Fruit fly (Drosophila melanogaster) whole organism, embryonic: ENCODE measurements around the gene pim.

Experiments
- Bgb ChIP-seq: fragments of 200-800 bp; sonication (Bioruptor generic); IDR thresholded peaks from 2 replicates; pipeline ENCODE4 v1.3.6; 2022; ENCODE audit warnings: missing biosample characterization, missing genetic modification characterization; ENCODE audit not compliant: partially characterized antibody
- CG13424 ChIP-seq: fragments of 200-800 bp; sonication (Bioruptor generic); optimal IDR thresholded peaks from 2 replicates; lab custom pipeline; 2019; ENCODE audit warnings: missing biosample characterization, mild to moderate bottlenecking, missing genetic modification characterization, moderate library complexity
- CG14667 ChIP-seq: fragments of 200-800 bp; sonication (Bioruptor generic); IDR thresholded peaks from 2 replicates; pipeline ENCODE4 v1.3.6; 2022; ENCODE audit warnings: missing biosample characterization, missing genetic modification characterization
- CG14860 ChIP-seq: fragments of 200-800 bp; sonication (Bioruptor generic); IDR thresholded peaks from 3 replicates; pipeline ENCODE4 v1.3.6; 2022; ENCODE audit warnings: missing biosample characterization, missing genetic modification characterization; ENCODE audit not compliant: partially characterized antibody
- CG1529 ChIP-seq: fragments of 200-800 bp; sonication (Bioruptor generic); optimal IDR thresholded peaks from 3 replicates; lab custom pipeline; 2018; ENCODE audit warnings: missing biosample characterization, missing genetic modification characterization
- CG16815 ChIP-seq: fragments of 200-800 bp; sonication (Bioruptor generic); optimal IDR thresholded peaks from 3 replicates; lab custom pipeline; 2017; ENCODE audit warnings: missing biosample characterization, mild to moderate bottlenecking, missing genetic modification characterization
- CG17361 ChIP-seq: fragments of 200-800 bp; sonication (Bioruptor generic); IDR thresholded peaks from 3 replicates; pipeline ENCODE4 v1.3.6; 2022; ENCODE audit warnings: missing biosample characterization, missing genetic modification characterization
- CG18599 ChIP-seq: fragments of 200-800 bp; sonication (Bioruptor generic); optimal IDR thresholded peaks from 3 replicates; lab custom pipeline; 2017; ENCODE audit warnings: missing biosample characterization, missing genetic modification characterization, mild to moderate bottlenecking, moderate library complexity, missing genetic modification reagents
- CG18619 ChIP-seq: fragments of 200-800 bp; sonication (Bioruptor generic); optimal IDR thresholded peaks from 3 replicates; lab custom pipeline; 2017; ENCODE audit warnings: missing biosample characterization, mild to moderate bottlenecking, missing genetic modification characterization
- CG2678 ChIP-seq: fragments of 200-800 bp; sonication (Bioruptor generic); optimal IDR thresholded peaks from 3 replicates; lab custom pipeline; 2019; ENCODE audit warnings: missing biosample characterization, mild to moderate bottlenecking, missing genetic modification characterization, moderate library complexity
- CG31365 ChIP-seq: fragments of 200-800 bp; sonication (Bioruptor generic); optimal IDR thresholded peaks from 2 replicates; lab custom pipeline; 2018; ENCODE audit warnings: missing biosample characterization, mild to moderate bottlenecking, missing genetic modification characterization
- CG34422 ChIP-seq: fragments of 200-800 bp; sonication (Bioruptor generic); IDR thresholded peaks from 3 replicates; pipeline ENCODE4 v1.3.6; 2022; ENCODE audit warnings: missing biosample characterization, missing genetic modification characterization
- CG3838 ChIP-seq: fragments of 200-800 bp; sonication (Bioruptor generic); optimal IDR thresholded peaks from 3 replicates; lab custom pipeline; 2016; ENCODE audit warnings: missing biosample characterization, missing genetic modification characterization
- CG3847 ChIP-seq: fragments of 200-800 bp; sonication (Bioruptor generic); IDR thresholded peaks from 2 replicates; pipeline ENCODE4 v1.3.6; 2022; ENCODE audit warnings: missing biosample characterization, missing genetic modification characterization
- CG42726 ChIP-seq: fragments of 200-800 bp; sonication (Bioruptor generic); IDR thresholded peaks from 2 replicates; pipeline ENCODE4 v1.3.6; 2022; ENCODE audit warnings: missing biosample characterization, missing genetic modification characterization; ENCODE audit not compliant: partially characterized antibody
- CG4820 ChIP-seq: fragments of 200-800 bp; sonication (Bioruptor generic); optimal IDR thresholded peaks from 3 replicates; lab custom pipeline; 2016; ENCODE audit warnings: missing biosample characterization, missing genetic modification characterization
- CG5953 ChIP-seq: fragments of 200-800 bp; sonication (Bioruptor generic); IDR thresholded peaks from 2 replicates; pipeline ENCODE4 v1.3.6; 2022; ENCODE audit warnings: missing biosample characterization, missing genetic modification characterization
- CG7745 ChIP-seq: fragments of 200-800 bp; sonication (Bioruptor generic); optimal IDR thresholded peaks from 2 replicates; lab custom pipeline; 2018; ENCODE audit warnings: missing biosample characterization, mild to moderate bottlenecking, missing genetic modification characterization, moderate library complexity
- CG7839 ChIP-seq: fragments of 200-800 bp; sonication (Bioruptor generic); optimal IDR thresholded peaks from 3 replicates; lab custom pipeline; 2018; ENCODE audit warnings: missing biosample characterization, mild to moderate bottlenecking, missing genetic modification characterization, moderate library complexity
- CG8281 ChIP-seq: fragments of 200-800 bp; sonication (Bioruptor generic); optimal IDR thresholded peaks from 2 replicates; lab custom pipeline; 2018; ENCODE audit warnings: missing biosample characterization, mild to moderate bottlenecking, missing genetic modification characterization, moderate library complexity
- CG8765 ChIP-seq: fragments of 200-800 bp; sonication (Bioruptor generic); IDR thresholded peaks from 2 replicates; pipeline ENCODE4 v1.3.6; 2022; ENCODE audit warnings: missing biosample characterization, missing genetic modification characterization
- CG9876 ChIP-seq: fragments of 200-800 bp; sonication (Bioruptor generic); optimal IDR thresholded peaks from 2 replicates; lab custom pipeline; 2016; ENCODE audit warnings: missing biosample characterization, missing genetic modification characterization
- CrebB ChIP-seq: fragments of 200-800 bp; sonication (Bioruptor generic); optimal IDR thresholded peaks from 3 replicates; lab custom pipeline; 2018; ENCODE audit warnings: missing biosample characterization, mild to moderate bottlenecking, missing genetic modification characterization
- Gug ChIP-seq: fragments of 200-800 bp; sonication (Bioruptor generic); IDR thresholded peaks from 4 replicates; pipeline ENCODE4 v1.3.6; 2022; ENCODE audit warnings: missing biosample characterization, missing genetic modification characterization
- HHEX ChIP-seq: fragments of 200-800 bp; sonication (Bioruptor generic); optimal IDR thresholded peaks from 3 replicates; lab custom pipeline; 2017; ENCODE audit warnings: missing biosample characterization, mild to moderate bottlenecking, missing genetic modification characterization, missing genetic modification reagents
- HLH54F ChIP-seq: fragments of 200-800 bp; sonication (Bioruptor generic); optimal IDR thresholded peaks from 3 replicates; lab custom pipeline; 2016; ENCODE audit warnings: missing biosample characterization, missing genetic modification characterization
- Hey ChIP-seq: fragments of 200-800 bp; sonication (Bioruptor generic); optimal IDR thresholded peaks from 3 replicates; lab custom pipeline; 2018; ENCODE audit warnings: missing biosample characterization, mild to moderate bottlenecking, missing genetic modification characterization
- NC2β ChIP-seq: fragments of 200-800 bp; sonication (Bioruptor generic); optimal IDR thresholded peaks from 2 replicates; lab custom pipeline; 2016; ENCODE audit warnings: missing biosample characterization, missing genetic modification characterization
- NFAT ChIP-seq: fragments of 200-800 bp; sonication (Bioruptor generic); IDR thresholded peaks from 2 replicates; pipeline ENCODE4 v1.3.6; 2022; ENCODE audit warnings: missing biosample characterization, missing genetic modification characterization
- Opbp ChIP-seq: fragments of 200-800 bp; sonication (Bioruptor generic); IDR thresholded peaks from 3 replicates; pipeline ENCODE4 v1.3.6; 2022; ENCODE audit warnings: missing biosample characterization, missing genetic modification characterization; ENCODE audit not compliant: partially characterized antibody
- Rx ChIP-seq: fragments of 200-800 bp; sonication (Bioruptor generic); IDR thresholded peaks from 2 replicates; pipeline ENCODE4 v1.3.6; 2022; ENCODE audit warnings: missing biosample characterization, missing genetic modification characterization
- Side ChIP-seq: fragments of 200-800 bp; sonication (Bioruptor generic); optimal IDR thresholded peaks from 2 replicates; lab custom pipeline; 2016; ENCODE audit warnings: missing biosample characterization, missing genetic modification characterization
- Sry-δ ChIP-seq: fragments of 200-800 bp; sonication (Bioruptor generic); optimal IDR thresholded peaks from 2 replicates; lab custom pipeline; 2016; ENCODE audit warnings: missing biosample characterization, missing genetic modification characterization
- Vsx1 ChIP-seq: fragments of 200-800 bp; sonication (Bioruptor generic); optimal IDR thresholded peaks from 2 replicates; lab custom pipeline; 2017; ENCODE audit warnings: missing biosample characterization, mild to moderate bottlenecking, missing genetic modification characterization, missing genetic modification reagents
- crp ChIP-seq, 2 experiments: fragments of 200-800 bp; sonication (Bioruptor generic); optimal IDR thresholded peaks; 2 replicates in 1 of 2; 3 replicates in 1 of 2; lab custom pipeline; 2017; ENCODE audit warnings: missing biosample characterization in 2 of 2, missing genetic modification characterization in 2 of 2, mild to moderate bottlenecking in 1 of 2, moderate library complexity in 1 of 2
- ems ChIP-seq: fragments of 200-800 bp; sonication (Bioruptor generic); optimal IDR thresholded peaks from 3 replicates; lab custom pipeline; 2016; ENCODE audit warnings: missing biosample characterization, missing genetic modification characterization
- fru ChIP-seq: fragments of >200 bp; optimal IDR thresholded peaks from 2 replicates; lab custom pipeline; 2017
- gem ChIP-seq: fragments of 200-800 bp; sonication (Bioruptor generic); optimal IDR thresholded peaks from 2 replicates; lab custom pipeline; 2019; ENCODE audit warnings: missing biosample characterization, mild to moderate bottlenecking, missing genetic modification characterization, moderate library complexity
- ind ChIP-seq: fragments of 200-800 bp; sonication (Bioruptor generic); optimal IDR thresholded peaks from 3 replicates; lab custom pipeline; 2016; ENCODE audit warnings: missing biosample characterization, missing genetic modification characterization
- knrl ChIP-seq: fragments of 200-800 bp; sonication (Bioruptor generic); IDR thresholded peaks from 3 replicates; pipeline ENCODE4 v1.3.6; 2022; ENCODE audit warnings: missing biosample characterization, missing genetic modification characterization; ENCODE audit not compliant: partially characterized antibody
- lilli ChIP-seq: fragments of 200-800 bp; sonication (Bioruptor generic); optimal IDR thresholded peaks from 3 replicates; lab custom pipeline; 2016; ENCODE audit warnings: missing biosample characterization, missing genetic modification characterization
- lmd ChIP-seq: fragments of 200-800 bp; sonication (Bioruptor generic); IDR thresholded peaks from 2 replicates; pipeline ENCODE4 v1.3.6; 2022; ENCODE audit warnings: missing biosample characterization, missing genetic modification characterization
- nau ChIP-seq: fragments of 200-800 bp; sonication (Bioruptor generic); optimal IDR thresholded peaks from 3 replicates; lab custom pipeline; 2017; ENCODE audit warnings: missing biosample characterization, mild to moderate bottlenecking, missing genetic modification characterization, missing genetic modification reagents
- pnt ChIP-seq: fragments of 200-800 bp; sonication (Bioruptor generic); optimal IDR thresholded peaks from 3 replicates; lab custom pipeline; 2016; ENCODE audit warnings: missing biosample characterization, missing genetic modification characterization
- pzg ChIP-seq: fragments of 200-800 bp; sonication (Bioruptor generic); optimal IDR thresholded peaks from 3 replicates; lab custom pipeline; 2018; ENCODE audit warnings: missing biosample characterization, mild to moderate bottlenecking, missing genetic modification characterization, moderate library complexity
- sc ChIP-seq, 3 experiments: fragments of >200 bp in 2 of 3; fragments of 200-800 bp in 1 of 3; sonication (Bioruptor generic) in 1 of 3; optimal IDR thresholded peaks; 2 replicates in 2 of 3; 3 replicates in 1 of 3; lab custom pipeline; 2017; ENCODE audit warnings: mild to moderate bottlenecking in 1 of 3, missing biosample characterization in 1 of 3, missing genetic modification characterization in 1 of 3, missing genetic modification reagents in 1 of 3
- shn ChIP-seq: fragments of 200-800 bp; sonication (Bioruptor generic); optimal IDR thresholded peaks from 3 replicates; lab custom pipeline; 2016; ENCODE audit warnings: missing biosample characterization, missing genetic modification characterization
- sna ChIP-seq: fragments of 200-800 bp; sonication (Bioruptor generic); IDR thresholded peaks from 2 replicates; pipeline ENCODE4 v1.3.6; 2022; ENCODE audit warnings: missing biosample characterization, missing genetic modification characterization; ENCODE audit not compliant: partially characterized antibody
- sob ChIP-seq: fragments of 200-800 bp; sonication (Bioruptor generic); IDR thresholded peaks from 2 replicates; pipeline ENCODE4 v1.3.6; 2022; ENCODE audit warnings: missing biosample characterization, missing genetic modification characterization
- twi ChIP-seq: fragments of 200-800 bp; optimal IDR thresholded peaks from 2 replicates; lab custom pipeline; 2019; ENCODE audit warnings: missing biosample characterization, mild to moderate bottlenecking, missing genetic modification characterization, moderate library complexity
- usp ChIP-seq: fragments of >200 bp; optimal IDR thresholded peaks from 2 replicates; lab custom pipeline; 2017; ENCODE audit warnings: missing biosample characterization, missing genetic modification characterization

The pim gene

DNA sequence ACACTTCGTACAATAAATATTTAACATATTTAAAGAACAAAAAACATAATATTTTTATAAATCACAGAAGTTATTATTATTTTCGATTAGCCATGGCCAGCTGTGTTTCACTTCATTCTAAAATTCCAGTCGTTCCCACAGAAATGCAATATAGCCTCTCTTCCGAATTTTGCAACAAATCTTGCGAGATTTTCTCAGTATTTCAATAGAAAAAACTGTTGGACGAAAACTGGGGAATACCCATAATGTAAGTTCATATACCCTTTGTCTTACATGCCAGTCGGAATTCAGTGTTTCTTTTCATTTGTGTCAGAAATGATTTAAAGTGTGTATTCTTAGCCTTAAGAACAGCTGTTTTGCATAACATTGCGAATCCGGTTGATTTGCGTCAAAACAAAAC, 6.3 kb upstream of the pim start, which contains the start of the genes CtsL4 and ClpP (continued):
- no peak for TF ChIP-seq CrebB (tag; lab: Kevin White, UChicago)
- TF ChIP-seq sna (GFP tag; lab: Robert Waterston, UW), result no peak
- no peak for TF ChIP-seq Hey (tag; lab: Kevin White, UChicago)
- no peak for TF ChIP-seq CG31365 (tag; lab: Kevin White, UChicago)
- TF ChIP-seq knrl (GFP tag; lab: Robert Waterston, UW), result no peak
- TF ChIP-seq fru, result no peak
- no peak for TF ChIP-seq CG9876
- no peak for TF ChIP-seq Bgb (GFP tag; lab: Robert Waterston, UW)
- peak; percentile 61 for TF ChIP-seq twi
- peak; percentile 36; the same call in 1 of the 2 replicates for TF ChIP-seq CG3847 (GFP tag; lab: Robert Waterston, UW)
- TF ChIP-seq usp (GFP tag; lab: Kevin White, UChicago), result no peak
- TF ChIP-seq CG17361, result peak; percentile 76; the same call in 2 of the 3 replicates
- TF ChIP-seq crp (GFP tag; optimal IDR thresholded peaks at IDR 0.05; lab: Kevin White, UChicago), result peak; percentile 29 to 92
- no peak for TF ChIP-seq CG5953 (GFP tag; lab: Robert Waterston, UW)
- no peak for TF ChIP-seq CG7839 (tag; lab: Kevin White, UChicago)
- no peak for TF ChIP-seq CG18599
- no peak for TF ChIP-seq CG8281 (tag; lab: Kevin White, UChicago)
- no peak for TF ChIP-seq CG42726
- TF ChIP-seq CG14667 (GFP tag; lab: Robert Waterston, UW), result peak; percentile 85
- TF ChIP-seq Vsx1 (GFP tag; lab: Kevin White, UChicago), result no peak
- no peak for TF ChIP-seq nau
- no peak for TF ChIP-seq sob
- peak; percentile 60 for TF ChIP-seq lilli (GFP tag; lab: Kevin White, UChicago)
- TF ChIP-seq CG16815 (GFP tag; lab: Kevin White, UChicago), result no peak
- TF ChIP-seq Side (GFP tag; lab: Kevin White, UChicago), result no peak
- TF ChIP-seq lmd (GFP tag; lab: Robert Waterston, UW), result no peak
- TF ChIP-seq ems, result no peak
- peak; percentile 49 for TF ChIP-seq ind (GFP tag; lab: Kevin White, UChicago)
- peak; percentile 43 for TF ChIP-seq Sry-δ (GFP tag; lab: Kevin White, UChicago)
- TF ChIP-seq CG7745, result no peak
- no peak for TF ChIP-seq CG1529 (GFP tag; lab: Kevin White, UChicago)
- TF ChIP-seq sc (optimal IDR thresholded peaks at IDR 0.05; lab: Kevin White, UChicago), result no peak
- TF ChIP-seq sc (GFP tag; optimal IDR thresholded peaks at IDR 0.05; lab: Kevin White, UChicago), result peak; percentile 2
- TF ChIP-seq gem (tag; lab: Kevin White, UChicago), result no peak
- TF ChIP-seq CG8765 (GFP tag; lab: Robert Waterston, UW), result no peak
- TF ChIP-seq pnt, result no peak
- TF ChIP-seq HLH54F, result peak; percentile 34
- no peak for TF ChIP-seq Rx
- TF ChIP-seq CG18619 (GFP tag; lab: Kevin White, UChicago), result no peak
- no peak for TF ChIP-seq CG3838 (GFP tag; lab: Kevin White, UChicago)
- peak; percentile 35 for TF ChIP-seq shn (GFP tag; lab: Kevin White, UChicago)
- TF ChIP-seq HHEX (GFP tag; lab: Kevin White, UChicago), result peak; percentile 27
- TF ChIP-seq CG13424, result peak; percentile 50
- TF ChIP-seq Gug (GFP tag; lab: Robert Waterston, UW), result peak; percentile 47; the same call in 2 of the 4 replicates
- no peak for TF ChIP-seq NC2β (GFP tag; lab: Kevin White, UChicago)
- no peak for TF ChIP-seq CG2678 (tag; lab: Kevin White, UChicago)
- TF ChIP-seq CG4820 (GFP tag; lab: Kevin White, UChicago), result no peak
- peak; percentile 72 for TF ChIP-seq pzg (GFP tag; lab: Kevin White, UChicago)
- no peak for TF ChIP-seq Opbp (GFP tag; lab: Robert Waterston, UW)
- TF ChIP-seq NFAT, result no peak
- no peak for TF ChIP-seq CG14860
- peak; percentile 65; the same call in 1 of the 3 replicates for TF ChIP-seq CG34422 (GFP tag; lab: Robert Waterston, UW)
